Worm (Caenorhabditis elegans) whole organism, L1 larva: Measurements from ENCODE around the gene ehbp-1.

Experiments
- C16A3.4 ChIP-seq: fragments of 150-350 bp; optimal IDR thresholded peaks from 2 replicates; lab custom pipeline; 2014; ENCODE audit warnings: missing biosample characterization, missing genetic modification characterization
- F16B12.6 ChIP-seq: fragments of 150-350 bp; optimal IDR thresholded peaks from 2 replicates; lab custom pipeline; 2014; ENCODE audit warnings: missing biosample characterization, missing genetic modification characterization
- Y116A8C.19 ChIP-seq: sonication (generic microtip); optimal IDR thresholded peaks from 2 replicates; lab custom pipeline; 2016; ENCODE audit warnings: missing compliant biosample characterization, missing genetic modification characterization, borderline replicate concordance
- aha-1 ChIP-seq: fragments of 150-350 bp; optimal IDR thresholded peaks from 2 replicates; lab custom pipeline; 2014; ENCODE audit warnings: missing biosample characterization, missing genetic modification characterization
- alr-1 ChIP-seq: fragments of 200-800 bp; sonication (Bioruptor generic); optimal IDR thresholded peaks from 2 replicates; lab custom pipeline; 2018; ENCODE audit warnings: borderline replicate concordance, mild to moderate bottlenecking, missing genetic modification characterization, missing compliant biosample characterization
- aly-2 ChIP-seq: fragments of 150-350 bp; optimal IDR thresholded peaks from 2 replicates; lab custom pipeline; 2014; ENCODE audit warnings: missing biosample characterization, missing genetic modification characterization
- blmp-1 ChIP-seq: fragments of 150-350 bp; optimal IDR thresholded peaks from 2 replicates; lab custom pipeline; 2014; ENCODE audit warnings: missing biosample characterization, missing genetic modification characterization
- ceh-82 ChIP-seq, 3 experiments: fragments of 150-350 bp in 1 of 3; sonication (generic microtip) in 2 of 3; optimal IDR thresholded peaks; 2 replicates each; lab custom pipeline; 2014 to 2017; ENCODE audit warnings: missing biosample characterization in 3 of 3, missing genetic modification characterization in 3 of 3
- ceh-88 ChIP-seq: fragments of 200-800 bp; sonication (Bioruptor generic); IDR thresholded peaks from 2 replicates; pipeline ENCODE4 v1.3.6; 2022; ENCODE audit warnings: missing genetic modification characterization, missing compliant biosample characterization
- ces-1 ChIP-seq: fragments of 150-350 bp; optimal IDR thresholded peaks from 2 replicates; lab custom pipeline; 2014; ENCODE audit warnings: missing biosample characterization, missing genetic modification reagents, missing genetic modification characterization
- dpl-1 ChIP-seq, 3 experiments: fragments of 150-350 bp in 2 of 3; sonication (generic microtip) in 1 of 3; optimal IDR thresholded peaks; 2 replicates each; lab custom pipeline; 2014 to 2017; ENCODE audit warnings: missing biosample characterization in 3 of 3, missing genetic modification characterization in 3 of 3, missing genetic modification reagents in 3 of 3
- efl-1 ChIP-seq, 4 experiments: fragments of 150-350 bp; optimal IDR thresholded peaks in 3 of 4; peaks in 1 of 4; 1 replicate in 1 of 4; 2 replicates in 3 of 4; lab custom pipeline; 2014; ENCODE audit warnings: missing biosample characterization in 2 of 4, missing genetic modification characterization in 2 of 4, missing genetic modification reagents in 2 of 4
- egl-13 ChIP-seq: sonication (generic microtip); optimal IDR thresholded peaks from 2 replicates; lab custom pipeline; 2016; ENCODE audit warnings: missing genotype, missing genetic modification reagents, missing genetic modification characterization, missing compliant biosample characterization
- elt-2 ChIP-seq: sonication (generic microtip); optimal IDR thresholded peaks from 2 replicates; lab custom pipeline; 2016; ENCODE audit warnings: missing genetic modification characterization, mild to moderate bottlenecking, inconsistent platforms, missing compliant biosample characterization, missing genetic modification reagents
- elt-3 ChIP-seq, 6 experiments: fragments of 150-350 bp in 1 of 6; sonication (generic microtip); optimal IDR thresholded peaks; 2 replicates each; lab custom pipeline; 2017 to 2018; ENCODE audit warnings: missing biosample characterization in 6 of 6, missing genetic modification characterization in 6 of 6, inconsistent platforms in 1 of 6
- fkh-10 ChIP-seq: sonication (generic microtip); optimal IDR thresholded peaks from 2 replicates; lab custom pipeline; 2017; ENCODE audit warnings: missing biosample characterization, missing genetic modification reagents, missing genetic modification characterization
- fkh-4 ChIP-seq: sonication (generic microtip); optimal IDR thresholded peaks from 2 replicates; lab custom pipeline; 2016; ENCODE audit warnings: missing compliant biosample characterization, missing genetic modification characterization, borderline replicate concordance
- fkh-8 ChIP-seq: sonication (generic microtip); optimal IDR thresholded peaks from 2 replicates; lab custom pipeline; 2016; ENCODE audit warnings: mild to moderate bottlenecking, missing genetic modification characterization, missing compliant biosample characterization
- fos-1 ChIP-seq: fragments of 150-350 bp; optimal IDR thresholded peaks from 2 replicates; lab custom pipeline; 2014; ENCODE audit warnings: missing biosample characterization, missing genetic modification characterization
- hlh-4 ChIP-seq: sonication (generic microtip); optimal IDR thresholded peaks from 2 replicates; lab custom pipeline; 2016; ENCODE audit warnings: mild to moderate bottlenecking, missing genetic modification characterization, missing compliant biosample characterization
- irx-1 ChIP-seq: sonication (generic microtip); optimal IDR thresholded peaks from 2 replicates; lab custom pipeline; 2016; ENCODE audit warnings: missing genetic modification characterization, missing compliant biosample characterization
- isw-1 ChIP-seq: fragments of 200-800 bp; sonication (Bioruptor generic); IDR thresholded peaks from 2 replicates; pipeline ENCODE4 v1.3.6; 2022; ENCODE audit warnings: missing genetic modification characterization, missing compliant biosample characterization
- jun-1 ChIP-seq: fragments of 150-350 bp; optimal IDR thresholded peaks from 2 replicates; lab custom pipeline; 2014; ENCODE audit warnings: missing biosample characterization, missing genetic modification reagents, missing genetic modification characterization
- lin-14 ChIP-seq: fragments of 200-800 bp; sonication (Bioruptor generic); optimal IDR thresholded peaks from 2 replicates; lab custom pipeline; 2018; ENCODE audit warnings: mild to moderate bottlenecking, missing genetic modification characterization, moderate library complexity, missing compliant biosample characterization
- lin-15B ChIP-seq: fragments of 150-350 bp; sonication (generic microtip); optimal IDR thresholded peaks from 3 replicates; lab custom pipeline; 2014; ENCODE audit warnings: missing biosample characterization, missing genetic modification characterization
- lin-35 ChIP-seq, 2 experiments: fragments of 150-350 bp; optimal IDR thresholded peaks; 2 replicates each; lab custom pipeline; 2014; ENCODE audit warnings: missing biosample characterization in 2 of 2, missing genetic modification characterization in 2 of 2, missing genetic modification reagents in 2 of 2
- lsy-2 ChIP-seq, 2 experiments: fragments of 150-350 bp; optimal IDR thresholded peaks; 2 replicates each; lab custom pipeline; 2014; ENCODE audit warnings: missing biosample characterization in 2 of 2, missing genetic modification characterization in 2 of 2
- mab-9 ChIP-seq: fragments of 200-800 bp; sonication (Bioruptor generic); IDR thresholded peaks from 2 replicates; pipeline ENCODE4 v1.3.6; 2022; ENCODE audit warnings: missing genetic modification reagents, missing genetic modification characterization, missing compliant biosample characterization
- mef-2 ChIP-seq: fragments of 150-350 bp; optimal IDR thresholded peaks from 2 replicates; lab custom pipeline; 2014; ENCODE audit warnings: missing biosample characterization, missing genetic modification characterization
- nhr-12 ChIP-seq: sonication (generic microtip); optimal IDR thresholded peaks from 2 replicates; lab custom pipeline; 2017; ENCODE audit warnings: missing biosample characterization, missing genetic modification characterization
- nhr-20 ChIP-seq: sonication (generic microtip); optimal IDR thresholded peaks from 2 replicates; lab custom pipeline; 2016; ENCODE audit warnings: mild to moderate bottlenecking, missing genetic modification characterization, missing compliant biosample characterization
- nhr-28 ChIP-seq: fragments of 150-350 bp; optimal IDR thresholded peaks from 2 replicates; lab custom pipeline; 2014; ENCODE audit warnings: missing biosample characterization, missing genetic modification characterization
- nhr-71 ChIP-seq: sonication (generic microtip); optimal IDR thresholded peaks from 2 replicates; lab custom pipeline; 2016; ENCODE audit warnings: mild to moderate bottlenecking, missing genetic modification characterization, moderate library complexity, missing compliant biosample characterization
- nhr-76 ChIP-seq: sonication (generic microtip); optimal IDR thresholded peaks from 2 replicates; lab custom pipeline; 2017; ENCODE audit warnings: missing biosample characterization, missing genetic modification characterization
- nhr-77 ChIP-seq: fragments of 150-350 bp; optimal IDR thresholded peaks from 2 replicates; lab custom pipeline; 2014; ENCODE audit warnings: missing biosample characterization, missing genetic modification characterization
- nhr-85 ChIP-seq: sonication (generic microtip); peaks from one replicate; lab custom pipeline; 2016; ENCODE audit warnings: missing genetic modification characterization, inconsistent platforms, missing compliant biosample characterization
- pag-3 ChIP-seq: sonication (generic microtip); optimal IDR thresholded peaks from 2 replicates; lab custom pipeline; 2017; ENCODE audit warnings: missing genetic modification characterization, mild to moderate bottlenecking, missing compliant biosample characterization, antibody characterized with exemption, borderline replicate concordance; ENCODE audit not compliant: insufficient read depth
- pax-3 ChIP-seq: fragments of 200-800 bp; sonication (Bioruptor generic); optimal IDR thresholded peaks from 2 replicates; lab custom pipeline; 2018; ENCODE audit warnings: mild to moderate bottlenecking, missing genetic modification characterization, moderate library complexity, missing compliant biosample characterization
- pqm-1 ChIP-seq: sonication (generic microtip); optimal IDR thresholded peaks from 3 replicates; lab custom pipeline; 2017; ENCODE audit warnings: missing biosample characterization, missing genetic modification characterization
- skn-1 ChIP-seq: fragments of 150-350 bp; optimal IDR thresholded peaks from 2 replicates; lab custom pipeline; 2014; ENCODE audit warnings: missing biosample characterization, missing genetic modification characterization
- snu-23 ChIP-seq: sonication (generic microtip); optimal IDR thresholded peaks from 2 replicates; lab custom pipeline; 2016; ENCODE audit warnings: missing genetic modification characterization, missing compliant biosample characterization
- sox-4 ChIP-seq: sonication (generic microtip); optimal IDR thresholded peaks from 2 replicates; lab custom pipeline; 2016; ENCODE audit warnings: missing genetic modification characterization, missing compliant biosample characterization
- tbx-2 ChIP-seq: sonication (generic microtip); optimal IDR thresholded peaks from 2 replicates; lab custom pipeline; 2016; ENCODE audit warnings: missing genetic modification characterization, missing compliant biosample characterization
- unc-130 ChIP-seq: fragments of 150-350 bp; optimal IDR thresholded peaks from 2 replicates; lab custom pipeline; 2017; ENCODE audit warnings: missing biosample characterization, missing genetic modification characterization, inconsistent platforms
- unc-30 ChIP-seq: sonication (generic microtip); optimal IDR thresholded peaks from 2 replicates; lab custom pipeline; 2017; ENCODE audit warnings: missing biosample characterization, missing genetic modification characterization
- unc-86 ChIP-seq: sonication (generic microtip); optimal IDR thresholded peaks from 2 replicates; lab custom pipeline; 2016; ENCODE audit warnings: missing genetic modification characterization, missing compliant biosample characterization
- unc-98 ChIP-seq: fragments of 200-800 bp; sonication (Bioruptor generic); IDR thresholded peaks from 2 replicates; pipeline ENCODE4 v1.3.6; 2022; ENCODE audit warnings: missing genetic modification characterization, missing compliant biosample characterization
- zag-1 ChIP-seq: fragments of 150-350 bp; optimal IDR thresholded peaks from 2 replicates; lab custom pipeline; 2014; ENCODE audit warnings: missing biosample characterization, missing genetic modification characterization

ehbp-1 gene

DNA sequence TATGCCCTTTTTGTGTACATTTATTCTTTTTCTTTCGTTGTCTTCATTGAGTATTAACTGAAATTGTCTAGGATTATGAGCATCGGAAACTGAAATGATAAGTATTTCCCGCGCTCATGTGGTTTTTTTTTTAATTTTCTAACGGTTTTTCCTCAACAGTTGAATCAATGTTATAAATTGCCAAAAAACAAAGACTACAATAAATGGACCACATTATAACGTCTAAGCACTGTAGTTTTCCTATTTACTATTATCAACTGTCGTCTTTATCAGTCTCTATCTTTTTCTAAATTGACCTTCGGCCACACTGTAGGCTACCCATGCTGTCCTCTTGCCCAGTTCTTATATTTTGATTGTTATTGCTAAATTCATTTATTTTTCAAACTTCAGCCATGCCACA is 42.7 kb upstream of the ehbp-1 start, which contains the start of gene acs-14:
Gene acs-14, plus strand, starts transcription at position 391 of the 400 bp plus-strand sequence.
- peak; percentile 13 for TF ChIP-seq nhr-20 (tag; lab: Kevin White, UChicago)
- TF ChIP-seq elt-3 (tag; optimal IDR thresholded peaks at IDR 0.05; lab: Kevin White, UChicago): peak in 1 of 6 experiments; percentile 4
- peak; percentile 12 for TF ChIP-seq elt-2 (tag; lab: Kevin White, UChicago)
- no peak for TF ChIP-seq jun-1
- TF ChIP-seq efl-1 (optimal IDR thresholded peaks at IDR 0.05; lab: Kevin White, UChicago): no peak
- TF ChIP-seq efl-1 (GFP tag; optimal IDR thresholded peaks at IDR 0.05 in 1 of 2; lab: Kevin White, UChicago): peak in 1 of 2 experiments; percentile 51
- TF ChIP-seq lin-35 (GFP tag; optimal IDR thresholded peaks at IDR 0.05; lab: Kevin White, UChicago): peak in 1 of 2 experiments; percentile 12

DNA sequence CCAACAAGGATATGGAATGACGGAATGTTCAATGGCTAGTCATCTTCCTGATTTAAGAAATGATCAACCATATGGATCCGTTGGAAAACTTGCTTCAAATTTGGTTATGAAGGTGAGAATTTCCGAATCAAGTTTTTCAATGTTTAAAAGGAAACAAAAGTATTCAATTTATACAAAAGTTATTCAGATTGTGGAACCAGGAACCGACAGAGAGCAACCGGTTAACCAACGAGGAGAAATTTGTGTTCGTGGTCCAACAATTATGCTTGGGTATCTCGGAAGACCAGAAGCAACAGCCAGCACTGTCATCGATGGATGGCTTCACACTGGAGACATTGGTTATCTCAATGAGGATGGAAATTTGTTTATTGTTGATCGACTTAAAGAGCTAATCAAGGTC is 40.8 kb upstream of the ehbp-1 start:
- TF ChIP-seq fkh-8 (tag; lab: Kevin White, UChicago): no peak
- TF ChIP-seq nhr-71 (tag; lab: Kevin White, UChicago): no peak
- no peak for TF ChIP-seq isw-1 (GFP tag; lab: Robert Waterston, UW)
- TF ChIP-seq C16A3.4 (tag; lab: Kevin White, UChicago): no peak
- TF ChIP-seq tbx-2 (tag; lab: Kevin White, UChicago): no peak
- no peak for TF ChIP-seq nhr-20 (tag; lab: Kevin White, UChicago)
- TF ChIP-seq unc-30 (tag; lab: Kevin White, UChicago): no peak
- no peak for TF ChIP-seq zag-1 (tag; lab: Kevin White, UChicago)
- TF ChIP-seq nhr-28 (tag; lab: Kevin White, UChicago): no peak
- no peak for TF ChIP-seq alr-1 (tag; lab: Kevin White, UChicago)
- TF ChIP-seq irx-1: no peak
- no peak for TF ChIP-seq lin-15B (tag; lab: Kevin White, UChicago)
- no peak for TF ChIP-seq sox-4 (tag; lab: Kevin White, UChicago)
- TF ChIP-seq Y116A8C.19 (tag; lab: Kevin White, UChicago): no peak
- TF ChIP-seq pax-3 (tag; lab: Kevin White, UChicago): no peak
- no peak for TF ChIP-seq snu-23 (GFP tag; lab: Kevin White, UChicago)
- no peak for TF ChIP-seq aly-2 (tag; lab: Kevin White, UChicago)
- no peak for TF ChIP-seq jun-1
- TF ChIP-seq pqm-1 (tag; lab: Kevin White, UChicago): no peak
- TF ChIP-seq fkh-10 (GFP tag; lab: Kevin White, UChicago): no peak

DNA sequence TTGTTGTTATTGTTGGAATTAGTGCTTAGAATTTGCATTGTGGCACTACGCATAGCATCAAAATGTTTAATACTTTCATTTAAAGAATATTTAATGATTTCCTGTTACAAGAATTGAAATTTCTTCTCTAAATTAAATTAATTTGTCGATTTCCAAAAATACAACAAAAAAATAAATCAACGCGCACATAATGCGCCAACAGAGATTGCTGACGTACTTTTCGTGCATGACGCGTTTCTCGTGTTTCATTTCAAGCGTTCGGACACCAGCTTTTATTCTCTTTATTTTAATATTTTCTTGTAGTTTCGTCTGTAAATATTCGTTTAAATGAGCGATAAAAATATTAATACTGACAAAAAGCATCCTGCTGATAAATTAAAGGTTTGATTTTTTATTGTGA is 36.9 kb upstream of the ehbp-1 start, which contains the start of gene eif-2Bdelta:
Gene eif-2Bdelta, plus strand, starts transcription at position 235 of the 400 bp plus-strand sequence.
- TF ChIP-seq egl-13 (tag; lab: Kevin White, UChicago): peak; percentile 45
- TF ChIP-seq pax-3 (tag; lab: Kevin White, UChicago): no peak
- TF ChIP-seq unc-86: peak; percentile 59
- TF ChIP-seq blmp-1 (tag; lab: Kevin White, UChicago): peak; percentile 52
- TF ChIP-seq snu-23 (GFP tag; lab: Kevin White, UChicago): peak; percentile 79
- no peak for TF ChIP-seq nhr-76 (tag; lab: Kevin White, UChicago)
- peak; percentile 29 for TF ChIP-seq skn-1 (tag; lab: Kevin White, UChicago)
- TF ChIP-seq aha-1: no peak
- TF ChIP-seq ceh-88 (GFP tag; lab: Robert Waterston, UW): no peak
- peak; percentile 59 for TF ChIP-seq isw-1 (GFP tag; lab: Robert Waterston, UW)
- TF ChIP-seq lsy-2 (tag; optimal IDR thresholded peaks at IDR 0.05; lab: Kevin White, UChicago): peak; percentile 71 to 84
- TF ChIP-seq unc-30 (tag; lab: Kevin White, UChicago): no peak
- no peak for TF ChIP-seq fkh-10 (GFP tag; lab: Kevin White, UChicago)
- TF ChIP-seq lin-14 (GFP tag; lab: Kevin White, UChicago): peak; percentile 72
- peak; percentile 20 to 45 (median 45) for TF ChIP-seq ceh-82 (tag; optimal IDR thresholded peaks at IDR 0.05; lab: Kevin White, UChicago)
- no peak for TF ChIP-seq ces-1 (GFP tag; lab: Kevin White, UChicago)
- no peak for TF ChIP-seq alr-1 (tag; lab: Kevin White, UChicago)
- no peak for TF ChIP-seq nhr-12
- TF ChIP-seq unc-130: no peak
- TF ChIP-seq hlh-4 (tag; lab: Kevin White, UChicago): no peak
- TF ChIP-seq F16B12.6 (tag; lab: Kevin White, UChicago): no peak
- no peak for TF ChIP-seq fos-1 (tag; lab: Kevin White, UChicago)
- TF ChIP-seq tbx-2 (tag; lab: Kevin White, UChicago): peak; percentile 75
- TF ChIP-seq dpl-1 (GFP tag; optimal IDR thresholded peaks at IDR 0.05; lab: Kevin White, UChicago): peak; percentile 57 to 76 (median 71)
- no peak for TF ChIP-seq mab-9
- TF ChIP-seq fkh-4 (tag; lab: Kevin White, UChicago): no peak
- TF ChIP-seq pag-3 (tag; lab: Kevin White, UChicago): no peak
- TF ChIP-seq unc-98 (GFP tag; lab: Robert Waterston, UW): no peak
- no peak for TF ChIP-seq mef-2 (tag; lab: Kevin White, UChicago)
- peak; percentile 80 for TF ChIP-seq nhr-85 (tag; lab: Kevin White, UChicago)
- no peak for TF ChIP-seq zag-1 (tag; lab: Kevin White, UChicago)
- TF ChIP-seq nhr-77 (tag; lab: Kevin White, UChicago): no peak
